Worm (Caenorhabditis elegans): ENCODE data around the gene C18H7.1.

C18H7.1 gene

DNA sequence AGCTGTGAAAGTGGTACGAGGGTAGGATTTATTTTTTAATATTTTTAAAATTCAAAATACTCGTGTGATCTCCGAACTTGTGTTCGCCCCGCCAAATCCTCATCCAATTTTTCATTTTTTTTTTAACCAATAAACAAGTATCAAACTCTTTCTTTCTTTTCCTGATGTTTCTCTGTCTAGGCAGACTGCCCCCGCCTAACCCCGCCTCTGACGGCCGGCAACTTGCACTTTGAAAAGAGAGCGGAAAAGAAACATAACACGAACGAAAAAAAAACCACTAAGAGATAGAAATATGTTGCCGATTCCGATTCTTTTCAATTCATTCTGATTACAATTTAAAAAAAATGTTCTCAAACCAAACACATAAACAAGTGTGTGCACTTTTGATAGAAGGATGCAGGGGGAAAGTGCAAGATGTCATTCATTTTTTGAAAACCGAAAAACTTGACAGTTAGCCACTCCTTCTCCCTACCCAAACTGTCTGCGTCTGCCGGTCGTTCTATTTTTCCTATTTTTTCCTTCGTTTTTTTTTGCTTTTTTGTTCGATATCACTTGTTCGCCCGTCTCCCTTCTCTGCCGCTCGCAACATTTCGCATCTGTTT, 10.7 kb downstream of the C18H7.1 start:
- TF ChIP-seq cebp-1 (GFP tag; IDR thresholded peaks at IDR 0.05) (no peak), cebp-1 (tag; optimal IDR thresholded peaks at IDR 0.05) (peak; percentile 27), F23B12.7 (tag; optimal IDR thresholded peaks at IDR 0.05; ENCODE audit: insufficient read depth) (no peak), unc-62 (GFP tag; optimal IDR thresholded peaks at IDR 0.05) (peak; percentile 81), dox-1 (GFP tag; IDR thresholded peaks at IDR 0.05) (peak; percentile 40; the same call in 1 of the 2 replicates), xnd-1 (tag; optimal IDR thresholded peaks at IDR 0.05) (no peak), lag-1 (GFP tag; IDR thresholded peaks at IDR 0.05) (no peak), fkh-3 (tag; optimal IDR thresholded peaks at IDR 0.05) (no peak), nhr-80 (tag; optimal IDR thresholded peaks at IDR 0.05) (peak; percentile 86), snpc-4 (GFP tag; optimal IDR thresholded peaks at IDR 0.05) (no peak), snpc-4 (tag; optimal IDR thresholded peaks at IDR 0.05) (peak in 2 of 4 experiments; percentile 5 to 18), F33H1.4 (GFP tag; IDR thresholded peaks at IDR 0.05) (no peak), Y95B8A.8 (GFP tag; IDR thresholded peaks at IDR 0.05) (no peak), lin-40 (tag; optimal IDR thresholded peaks at IDR 0.05) (peak; percentile 53)

DNA sequence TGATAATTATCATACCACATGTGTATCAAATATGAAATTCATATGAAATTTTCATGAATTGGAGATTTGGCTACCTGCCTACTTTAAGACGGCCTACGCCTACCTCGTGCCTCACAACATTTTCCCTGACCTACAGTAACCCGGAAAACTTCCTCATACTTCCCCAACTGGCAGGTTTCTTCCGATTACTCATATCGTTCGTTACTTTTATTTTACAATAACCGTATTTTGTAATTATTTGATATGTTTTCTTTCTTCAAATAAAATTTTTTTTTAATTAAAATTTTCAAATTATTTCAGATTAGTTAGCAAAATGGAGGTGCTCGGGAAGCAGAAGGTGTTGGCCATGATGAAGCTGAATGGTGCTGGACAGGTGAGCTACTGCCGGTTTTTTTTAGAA, 11.9 kb downstream of the C18H7.1 start, which contains the start of gene nhr-76:
nhr-76 (plus strand) TSS at position 301 of the 400 bp plus-strand sequence.
- TF ChIP-seq ztf-6 (GFP tag; IDR thresholded peaks at IDR 0.05) (no peak), egrh-3 (GFP tag; IDR thresholded peaks at IDR 0.05) (no peak), rcor-1 (GFP tag; IDR thresholded peaks at IDR 0.05) (no peak), efl-1 (GFP tag; optimal IDR thresholded peaks at IDR 0.05) (no peak), madf-8 (GFP tag; conservative IDR thresholded peaks at IDR 0.05) (no peak), F22D6.2 (tag; optimal IDR thresholded peaks at IDR 0.05) (no peak), aptf-3 (GFP tag; IDR thresholded peaks at IDR 0.05) (no peak), B0019.2 (GFP tag; conservative IDR thresholded peaks at IDR 0.05) (no peak), snpc-1.3 (tag; optimal IDR thresholded peaks at IDR 0.05; ENCODE audit: insufficient read depth) (no peak), nfya-2 (GFP tag; IDR thresholded peaks at IDR 0.05) (no peak), unc-62 (GFP tag; optimal IDR thresholded peaks at IDR 0.05) (no peak), unc-130 (GFP tag; optimal IDR thresholded peaks at IDR 0.05) (no peak)

DNA sequence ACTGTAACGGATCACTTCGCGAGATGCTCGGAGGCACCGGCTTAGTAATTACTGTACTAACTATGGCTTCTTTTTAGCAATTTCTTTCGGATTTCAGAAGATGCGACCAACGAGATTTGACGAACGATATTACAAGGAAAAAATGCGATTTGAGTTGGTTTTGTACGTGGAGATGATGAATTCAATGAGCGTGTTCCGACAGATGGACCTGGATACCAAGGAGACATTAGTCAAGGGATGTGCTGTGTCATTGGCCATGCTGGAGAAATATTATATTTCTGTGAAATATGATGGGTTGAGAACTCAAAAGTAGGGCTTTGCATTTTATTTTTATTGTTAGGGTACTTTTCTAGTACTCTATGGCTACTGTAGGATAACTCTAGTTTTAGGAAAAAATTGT, 15.3 kb downstream of the C18H7.1 start:
- TF ChIP-seq ama-1 (optimal IDR thresholded peaks at IDR 0.05) (no peak), ama-1 (GFP tag; optimal IDR thresholded peaks at IDR 0.05) (no peak), hlh-26 (GFP tag; conservative IDR thresholded peaks at IDR 0.05) (no peak), xnd-1 (tag; optimal IDR thresholded peaks at IDR 0.05) (no peak), chd-7 (tag; optimal IDR thresholded peaks at IDR 0.05) (no peak), lin-54 (GFP tag; optimal IDR thresholded peaks at IDR 0.05) (no peak), ztf-6 (GFP tag; IDR thresholded peaks at IDR 0.05) (no peak), lsl-1 (GFP tag; optimal IDR thresholded peaks at IDR 0.05) (no peak), madf-3 (GFP tag; IDR thresholded peaks at IDR 0.05) (no peak), nhr-179 (tag; optimal IDR thresholded peaks at IDR 0.05) (no peak), egrh-3 (GFP tag; IDR thresholded peaks at IDR 0.05) (no peak), mxl-1 (tag; optimal IDR thresholded peaks at IDR 0.05) (no peak), lin-40 (tag; optimal IDR thresholded peaks at IDR 0.05) (no peak), F57A8.1 (GFP tag; optimal IDR thresholded peaks at IDR 0.05) (no peak), cebp-1 (GFP tag; IDR thresholded peaks at IDR 0.05) (no peak), cebp-1 (tag; optimal IDR thresholded peaks at IDR 0.05) (no peak), B0261.1 (tag; optimal IDR thresholded peaks at IDR 0.05) (no peak), unc-130 (GFP tag; optimal IDR thresholded peaks at IDR 0.05) (no peak), aptf-3 (GFP tag; IDR thresholded peaks at IDR 0.05) (no peak), akir-1 (GFP tag; optimal IDR thresholded peaks at IDR 0.05) (no peak)

All from whole organism, young adult.